Worm (Caenorhabditis elegans) whole organism, mixed stage, embryonic: ENCODE data around the gene Y75B12B.3.

Experiments
- ceh-43 ChIP-seq: fragments of 200-800 bp; sonication (Bioruptor generic); optimal IDR thresholded peaks from 2 replicates; lab custom pipeline; 2018; ENCODE audit warnings: mild to moderate bottlenecking, missing genetic modification characterization, moderate library complexity, missing compliant biosample characterization
- cnd-1 ChIP-seq: fragments of 200-800 bp; sonication (Bioruptor generic); optimal IDR thresholded peaks from 2 replicates; lab custom pipeline; 2018; ENCODE audit warnings: mild to moderate bottlenecking, missing genetic modification characterization, missing compliant biosample characterization
- elt-3 ChIP-seq: fragments of 150-350 bp; optimal IDR thresholded peaks from 2 replicates; lab custom pipeline; 2014; ENCODE audit warnings: missing biosample characterization, missing genetic modification characterization

- TF ChIP-seq elt-3 (tag; lab: Kevin White, UChicago): no peak
- no peak for TF ChIP-seq ceh-43 (GFP tag; lab: Kevin White, UChicago)
- no peak for TF ChIP-seq cnd-1 (tag; lab: Kevin White, UChicago)
These were observed 4.2 kb downstream of the Y75B12B.3 start for ce11 chrV:15181899-15182298.
